Fruit fly (Drosophila melanogaster): ENCODE measurements around the gene CG33178.

CG33178 gene

dm6 chrX:15089146-15089698 lies 6.6 kb downstream of the CG33178 start, which contains the start of gene Rab3-GEF (continued):
- no peak for TF ChIP-seq CG12744 (GFP tag; optimal IDR thresholded peaks at IDR 0.05)
- TF ChIP-seq sens (GFP tag): peak; percentile 24
- peak; percentile 53; the same call in 2 of the 3 replicates for TF ChIP-seq row (GFP tag; IDR thresholded peaks at IDR 0.05)
- peak; percentile 14 for TF ChIP-seq Sry-δ (GFP tag; optimal IDR thresholded peaks at IDR 0.05)
- peak; percentile 93 for TF ChIP-seq nerfin-1 (tag; optimal IDR thresholded peaks at IDR 0.05)
- TF ChIP-seq CG32772 (GFP tag; IDR thresholded peaks at IDR 0.05): no peak
- peak; percentile 98 for TF ChIP-seq scrt (GFP tag; optimal IDR thresholded peaks at IDR 0.05)
- no peak for TF ChIP-seq CG9817 (tag; optimal IDR thresholded peaks at IDR 0.05)
- no peak for TF ChIP-seq CG17612 (GFP tag; IDR thresholded peaks at IDR 0.05)
- peak; percentile 26 for TF ChIP-seq CG5180 (GFP tag; optimal IDR thresholded peaks at IDR 0.05)
- peak; percentile 19 for TF ChIP-seq Med (GFP tag)
- no peak for TF ChIP-seq CG30431 (GFP tag; optimal IDR thresholded peaks at IDR 0.05)
- peak; percentile 64; the same call in 1 of the 2 replicates for TF ChIP-seq CG16779 (GFP tag; IDR thresholded peaks at IDR 0.05)
- TF ChIP-seq vfl (GFP tag; optimal IDR thresholded peaks at IDR 0.05): no peak
- peak; percentile 49 for TF ChIP-seq CG15479 (GFP tag; optimal IDR thresholded peaks at IDR 0.05)
- TF ChIP-seq p53 (GFP tag; optimal IDR thresholded peaks at IDR 0.05): peak; percentile 94
- no peak for TF ChIP-seq ap (GFP tag; IDR thresholded peaks at IDR 0.05)
- peak; percentile 18 for TF ChIP-seq BEAF-32 (GFP tag; optimal IDR thresholded peaks at IDR 0.05)
- 0 out of 2 replicates have a peak, but pooled peaks have one; percentile 10 for TF ChIP-seq CG32532 (GFP tag; IDR thresholded peaks at IDR 0.05)

dm6 chrX:15090371-15090770 lies 7.7 kb downstream of the CG33178 start:
- TF ChIP-seq Eip74EF (GFP tag; optimal IDR thresholded peaks at IDR 0.05) (no peak), unc-4 (GFP tag; IDR thresholded peaks at IDR 0.05; ENCODE audit: partially characterized antibody) (no peak), gem (tag; optimal IDR thresholded peaks at IDR 0.05) (peak; percentile 23), mam (GFP tag; optimal IDR thresholded peaks at IDR 0.05) (no peak), Sry-δ (GFP tag; optimal IDR thresholded peaks at IDR 0.05) (no peak), Six4 (GFP tag; optimal IDR thresholded peaks at IDR 0.05) (no peak), klu (GFP tag; IDR thresholded peaks at IDR 0.05) (no peak), twi (tag; optimal IDR thresholded peaks at IDR 0.05) (no peak), Blimp-1 (GFP tag; optimal IDR thresholded peaks at IDR 0.05) (no peak), CG34422 (GFP tag; IDR thresholded peaks at IDR 0.05) (no peak), sob (GFP tag; IDR thresholded peaks at IDR 0.05) (no peak), CG12219 (GFP tag; optimal IDR thresholded peaks at IDR 0.05) (no peak), CG12391 (tag; optimal IDR thresholded peaks at IDR 0.05) (no peak), CG17568 (GFP tag; optimal IDR thresholded peaks at IDR 0.05) (no peak), abd-A (tag; optimal IDR thresholded peaks at IDR 0.05) (no peak), CG7987 (GFP tag; optimal IDR thresholded peaks at IDR 0.05) (no peak), Hmx (GFP tag; optimal IDR thresholded peaks at IDR 0.05) (no peak), kni (GFP tag; optimal IDR thresholded peaks at IDR 0.05) (no peak), CG32767 (GFP tag; IDR thresholded peaks at IDR 0.05) (no peak), p53 (GFP tag; optimal IDR thresholded peaks at IDR 0.05) (no peak), CG4360 (GFP tag; IDR thresholded peaks at IDR 0.05) (no peak), lov (optimal IDR thresholded peaks at IDR 0.05) (no peak), lov (GFP tag; IDR thresholded peaks at IDR 0.05) (no peak), mirr (GFP tag; optimal IDR thresholded peaks at IDR 0.05) (no peak), CG14050 (GFP tag; IDR thresholded peaks at IDR 0.05) (no peak), Aef1 (GFP tag; IDR thresholded peaks at IDR 0.05) (no peak), CG18476 (GFP tag; optimal IDR thresholded peaks at IDR 0.05) (no peak), CG30431 (GFP tag; optimal IDR thresholded peaks at IDR 0.05) (no peak), hth (optimal IDR thresholded peaks at IDR 0.05) (no peak), zen (tag; optimal IDR thresholded peaks at IDR 0.05) (no peak), CG14014 (GFP tag; IDR thresholded peaks at IDR 0.05) (no peak), Taf1 (GFP tag; IDR thresholded peaks at IDR 0.05) (no peak), CG13624 (GFP tag; optimal IDR thresholded peaks at IDR 0.05) (no peak), tin (GFP tag; optimal IDR thresholded peaks at IDR 0.05) (no peak), emc (GFP tag; optimal IDR thresholded peaks at IDR 0.05) (no peak)

Measured in whole organism, embryonic.